Fruit fly (Drosophila melanogaster): ENCODE results near the gene CG32579.
A peak's percentile ranks its signal among the peaks of the same experiment; 100 is the strongest.

CG32579 gene

dm6 chrX:16335107-16335642 is 12.1 kb downstream of the CG32579 start (continued):
- TF ChIP-seq CG9932 (GFP tag; IDR thresholded peaks at IDR 0.05), result peak; percentile 84
- peak; percentile 61; the same call in 1 of the 3 replicates for TF ChIP-seq CG2889 (GFP tag; IDR thresholded peaks at IDR 0.05)
- TF ChIP-seq CG5180 (GFP tag; optimal IDR thresholded peaks at IDR 0.05), result peak; percentile 48
- TF ChIP-seq pho (GFP tag; optimal IDR thresholded peaks at IDR 0.05), result peak; percentile 77
- no peak for TF ChIP-seq h (optimal IDR thresholded peaks at IDR 0.05)
- TF ChIP-seq vfl (GFP tag; optimal IDR thresholded peaks at IDR 0.05), result peak; percentile 75
- no peak for TF ChIP-seq CG17186 (GFP tag; optimal IDR thresholded peaks at IDR 0.05)
- TF ChIP-seq CG1832 (GFP tag; optimal IDR thresholded peaks at IDR 0.05), result no peak
- no peak for TF ChIP-seq zen2 (GFP tag; IDR thresholded peaks at IDR 0.05; ENCODE audit: partially characterized antibody)
- peak; percentile 59 for TF ChIP-seq nmo (GFP tag; optimal IDR thresholded peaks at IDR 0.05)
- TF ChIP-seq CG4360 (GFP tag; IDR thresholded peaks at IDR 0.05), result 0 out of 2 replicates have a peak, but pooled peaks have one; percentile 38
- peak; percentile 66 for TF ChIP-seq CG7786 (GFP tag; optimal IDR thresholded peaks at IDR 0.05)
- TF ChIP-seq ATbp (GFP tag; optimal IDR thresholded peaks at IDR 0.05), result peak; percentile 29
- TF ChIP-seq CG11093 (GFP tag; IDR thresholded peaks at IDR 0.05), result peak; percentile 24; the same call in 1 of the 3 replicates
- no peak for TF ChIP-seq CrebB (tag; optimal IDR thresholded peaks at IDR 0.05)
- TF ChIP-seq ken (GFP tag; IDR thresholded peaks at IDR 0.05), result peak; percentile 57; the same call in 1 of the 3 replicates
- TF ChIP-seq Ssrp (tag; optimal IDR thresholded peaks at IDR 0.05), result peak; percentile 61
- no peak for TF ChIP-seq vnd (GFP tag; IDR thresholded peaks at IDR 0.05; ENCODE audit: partially characterized antibody)
- TF ChIP-seq CG34376 (GFP tag; optimal IDR thresholded peaks at IDR 0.05), result peak; percentile 60
- TF ChIP-seq seq (GFP tag; IDR thresholded peaks at IDR 0.05), result peak; percentile 78
- TF ChIP-seq Dref (GFP tag; IDR thresholded peaks at IDR 0.05), result peak; percentile 37
- peak; percentile 52 for TF ChIP-seq ssp (GFP tag; IDR thresholded peaks at IDR 0.05)
- peak; percentile 42 for TF ChIP-seq CG8944 (GFP tag; optimal IDR thresholded peaks at IDR 0.05)
- TF ChIP-seq CG6791 (GFP tag; IDR thresholded peaks at IDR 0.05; ENCODE audit: partially characterized antibody), result no peak
- no peak for TF ChIP-seq prd (optimal IDR thresholded peaks at IDR 0.05)
- peak; percentile 78 for TF ChIP-seq prd (GFP tag; IDR thresholded peaks at IDR 0.05)
- peak; percentile 74 for TF ChIP-seq sob (GFP tag; IDR thresholded peaks at IDR 0.05)
- TF ChIP-seq tgo (GFP tag; IDR thresholded peaks at IDR 0.05), result peak; percentile 73
- no peak for TF ChIP-seq inv (GFP tag; IDR thresholded peaks at IDR 0.05; ENCODE audit: partially characterized antibody)
- TF ChIP-seq CG11504 (tag; optimal IDR thresholded peaks at IDR 0.05), result no peak
- TF ChIP-seq Ets65A (GFP tag), result peak; percentile 93
- TF ChIP-seq CG15696 (tag; optimal IDR thresholded peaks at IDR 0.05), result peak; percentile 21
- peak; percentile 76 for TF ChIP-seq tio (GFP tag; optimal IDR thresholded peaks at IDR 0.05)
- no peak for TF ChIP-seq Abd-B (GFP tag; optimal IDR thresholded peaks at IDR 0.05)
- peak; percentile 49 for TF ChIP-seq kay (GFP tag; optimal IDR thresholded peaks at IDR 0.05)
- TF ChIP-seq jumu (GFP tag; optimal IDR thresholded peaks at IDR 0.05), result peak; percentile 47
- peak; percentile 61 for TF ChIP-seq H2.0 (GFP tag; IDR thresholded peaks at IDR 0.05)
- TF ChIP-seq CG17361 (GFP tag; IDR thresholded peaks at IDR 0.05), result peak; percentile 66
- peak; percentile 26 for TF ChIP-seq kah (GFP tag; optimal IDR thresholded peaks at IDR 0.05)
- TF ChIP-seq Trl (optimal IDR thresholded peaks at IDR 0.05), result no peak
- peak; percentile 67 for TF ChIP-seq Trl (GFP tag; optimal IDR thresholded peaks at IDR 0.05)
- TF ChIP-seq CG8359 (GFP tag; optimal IDR thresholded peaks at IDR 0.05; ENCODE audit: borderline replicate concordance), result no peak
- TF ChIP-seq sqz (GFP tag; optimal IDR thresholded peaks at IDR 0.05), result peak; percentile 25
- TF ChIP-seq Opbp (GFP tag; IDR thresholded peaks at IDR 0.05; ENCODE audit: partially characterized antibody), result no peak
- TF ChIP-seq Gsc (GFP tag; IDR thresholded peaks at IDR 0.05), result no peak
- TF ChIP-seq sens (GFP tag), result peak; percentile 95
- peak; percentile 77; the same call in 2 of the 3 replicates for TF ChIP-seq CG11456 (GFP tag; IDR thresholded peaks at IDR 0.05)
- TF ChIP-seq Oaz (GFP tag; IDR thresholded peaks at IDR 0.05), result no peak; the same call in 1 of the 2 replicates
- peak; percentile 47 for TF ChIP-seq CG12744 (GFP tag; optimal IDR thresholded peaks at IDR 0.05)
- TF ChIP-seq Max (GFP tag; optimal IDR thresholded peaks at IDR 0.05), result peak; percentile 60
- peak; percentile 49 for TF ChIP-seq CG8089 (GFP tag; optimal IDR thresholded peaks at IDR 0.05)
- TF ChIP-seq H15 (GFP tag; IDR thresholded peaks at IDR 0.05), result peak; percentile 72
